Fruit fly (Drosophila melanogaster): ENCODE results near the gene CG31800.

The CG31800 gene

DNA sequence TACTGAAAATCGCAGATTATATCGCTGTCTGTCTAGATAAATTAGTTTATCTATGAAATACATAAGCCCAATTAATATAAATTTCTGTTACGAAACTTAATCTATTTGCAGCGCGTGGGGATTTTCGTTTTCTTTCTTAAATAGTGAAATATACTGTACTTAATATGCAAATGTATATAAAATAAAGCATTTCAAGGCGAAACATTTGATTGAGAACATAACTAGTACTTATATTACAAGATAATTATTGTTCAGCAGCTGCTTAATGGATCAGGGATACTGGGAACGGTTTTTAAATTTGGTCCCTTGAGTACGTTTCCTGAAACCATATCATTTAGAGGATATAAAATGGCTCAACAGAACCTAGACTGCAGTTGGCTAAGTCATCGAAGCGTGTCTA, 42.2 kb downstream of the CG31800 start, which contains the start of gene CG46465:
TSS of gene CG46465 (plus strand) at position 301 of the 400 bp plus-strand sequence.
- TF ChIP-seq Dll (optimal IDR thresholded peaks at IDR 0.05) (no peak), CG8478 (optimal IDR thresholded peaks at IDR 0.05) (no peak), pan (optimal IDR thresholded peaks at IDR 0.05) (no peak), EcR (GFP tag; optimal IDR thresholded peaks at IDR 0.05) (no peak), usp (GFP tag; optimal IDR thresholded peaks at IDR 0.05) (no peak), psq (optimal IDR thresholded peaks at IDR 0.05) (no peak)

DNA sequence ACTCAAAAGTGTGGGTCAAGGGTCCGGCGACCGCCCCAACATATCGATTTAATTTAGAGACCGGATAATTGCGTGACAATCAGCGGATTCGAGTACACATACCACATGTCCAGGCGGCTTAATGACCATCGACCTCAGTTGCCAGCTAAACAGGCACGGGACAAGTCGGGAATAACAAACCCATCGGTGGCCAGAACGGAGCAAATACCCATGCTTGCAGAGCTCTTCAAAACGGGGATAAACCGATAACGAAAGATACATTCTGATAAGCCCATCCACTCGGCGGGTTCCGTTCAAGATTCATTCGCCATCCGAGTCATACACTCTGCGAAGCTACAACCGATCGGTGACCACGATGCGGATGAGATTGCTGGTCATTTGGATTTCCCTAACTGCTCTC, 43.7 kb downstream of the CG31800 start, which contains the start of gene CG15169:
TSS of gene CG15169 (plus strand) at position 301 of the 400 bp plus-strand sequence.
- TF ChIP-seq psq (optimal IDR thresholded peaks at IDR 0.05): no peak
- TF ChIP-seq CG8478 (optimal IDR thresholded peaks at IDR 0.05): no peak
- TF ChIP-seq pan (optimal IDR thresholded peaks at IDR 0.05): no peak
- no peak for TF ChIP-seq EcR (GFP tag; optimal IDR thresholded peaks at IDR 0.05)
- no peak for TF ChIP-seq Dll (optimal IDR thresholded peaks at IDR 0.05)
- no peak for TF ChIP-seq usp (GFP tag; optimal IDR thresholded peaks at IDR 0.05)

DNA sequence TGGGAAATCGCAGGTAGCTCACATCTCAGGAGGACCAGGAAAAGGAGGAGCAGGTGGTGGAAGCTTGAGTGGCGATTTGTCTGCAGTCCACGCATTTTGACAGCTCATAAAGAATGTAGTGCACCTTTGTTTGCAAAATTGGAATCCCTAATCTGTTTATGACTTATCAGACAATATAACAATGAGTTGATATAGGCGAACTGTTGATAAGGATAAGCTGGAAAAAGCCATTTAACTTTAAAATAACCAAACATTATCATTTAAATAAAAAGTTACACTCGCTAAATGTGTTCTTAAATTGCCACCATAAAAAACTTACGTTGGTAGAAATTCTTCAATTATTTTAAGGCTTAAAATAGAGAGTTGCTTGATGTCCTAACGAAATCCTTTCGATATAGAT, 44.2 kb downstream of the CG31800 start, which contains the start of gene CG15170:
TSS of gene CG15170 (minus strand) at position 101 of the 400 bp plus-strand sequence.
- TF ChIP-seq Dll (optimal IDR thresholded peaks at IDR 0.05) (no peak), psq (optimal IDR thresholded peaks at IDR 0.05) (no peak), CG8478 (optimal IDR thresholded peaks at IDR 0.05) (no peak), pan (optimal IDR thresholded peaks at IDR 0.05) (no peak), EcR (GFP tag; optimal IDR thresholded peaks at IDR 0.05) (no peak), usp (GFP tag; optimal IDR thresholded peaks at IDR 0.05) (no peak)

DNA sequence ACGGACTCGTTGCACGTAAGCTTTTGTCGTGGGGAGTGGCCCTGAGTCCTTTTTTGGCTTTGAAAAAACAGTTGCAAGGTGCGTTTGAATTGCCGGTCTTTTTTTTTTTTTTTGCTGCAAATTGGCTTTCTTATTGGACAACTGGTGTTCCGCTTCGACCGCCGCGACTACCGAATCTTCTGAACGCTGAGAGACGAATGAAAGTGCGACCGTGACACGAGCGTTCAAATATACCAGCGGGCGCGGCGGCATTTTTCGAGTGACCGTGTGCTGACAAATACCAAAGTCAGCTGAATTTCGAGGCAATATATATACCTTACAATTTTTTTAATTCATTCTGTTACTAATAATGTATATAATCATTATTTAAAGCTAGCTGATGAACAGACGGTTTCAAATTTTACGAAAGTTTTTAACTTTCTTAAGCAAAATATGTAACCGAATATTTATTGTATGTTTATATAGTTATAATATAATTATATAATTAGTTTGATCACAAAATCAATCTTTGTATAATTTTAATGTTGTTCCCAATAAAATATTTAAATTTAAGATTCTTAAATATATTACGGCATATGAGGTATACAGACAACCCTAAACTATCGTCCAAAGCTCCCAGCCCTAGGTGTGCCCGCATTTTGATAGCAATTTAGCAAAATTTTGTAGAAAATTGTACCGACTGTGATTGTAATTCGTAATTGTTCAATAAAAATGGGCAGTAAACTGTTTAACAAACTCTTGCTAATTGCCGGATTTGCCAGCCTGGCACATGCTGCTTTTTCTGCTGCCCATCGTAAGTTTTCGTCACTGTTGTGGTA, 47.1 kb downstream of the CG31800 start, which contains the start of the genes Swip-1 and EMC5:
TSS of gene Swip-1 (minus strand) at position 203 of the 818 bp plus-strand sequence.
TSS of gene EMC5 (plus strand) at position 630 of the 818 bp plus-strand sequence.
- no peak for TF ChIP-seq EcR (GFP tag; optimal IDR thresholded peaks at IDR 0.05)
- TF ChIP-seq pan (optimal IDR thresholded peaks at IDR 0.05): no peak
- TF ChIP-seq usp (GFP tag; optimal IDR thresholded peaks at IDR 0.05): no peak
- TF ChIP-seq CG8478 (optimal IDR thresholded peaks at IDR 0.05): no peak
- TF ChIP-seq psq (optimal IDR thresholded peaks at IDR 0.05): no peak

DNA sequence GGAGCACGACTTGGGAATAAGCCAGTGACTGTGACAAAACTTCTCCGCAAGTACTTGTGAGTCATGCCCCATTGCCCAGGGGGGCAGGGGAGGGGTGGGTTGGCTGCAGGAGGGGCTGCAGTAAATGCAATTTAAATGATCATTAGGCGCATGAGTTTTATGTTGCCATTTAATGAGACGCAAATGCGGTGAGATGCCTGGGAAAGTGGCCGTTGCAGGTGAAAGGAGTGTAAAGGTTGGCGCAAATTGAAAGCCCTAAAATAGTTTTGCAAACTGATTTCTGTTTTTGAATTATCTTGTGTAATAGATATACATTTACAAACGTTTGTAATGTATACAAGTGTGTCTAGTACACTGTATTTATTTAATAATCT, 48.3 kb downstream of the CG31800 start:
- TF ChIP-seq psq (optimal IDR thresholded peaks at IDR 0.05) (no peak), EcR (GFP tag; optimal IDR thresholded peaks at IDR 0.05) (no peak), pan (optimal IDR thresholded peaks at IDR 0.05) (no peak), usp (GFP tag; optimal IDR thresholded peaks at IDR 0.05) (no peak), CG8478 (optimal IDR thresholded peaks at IDR 0.05) (no peak), Dll (optimal IDR thresholded peaks at IDR 0.05) (no peak)

DNA sequence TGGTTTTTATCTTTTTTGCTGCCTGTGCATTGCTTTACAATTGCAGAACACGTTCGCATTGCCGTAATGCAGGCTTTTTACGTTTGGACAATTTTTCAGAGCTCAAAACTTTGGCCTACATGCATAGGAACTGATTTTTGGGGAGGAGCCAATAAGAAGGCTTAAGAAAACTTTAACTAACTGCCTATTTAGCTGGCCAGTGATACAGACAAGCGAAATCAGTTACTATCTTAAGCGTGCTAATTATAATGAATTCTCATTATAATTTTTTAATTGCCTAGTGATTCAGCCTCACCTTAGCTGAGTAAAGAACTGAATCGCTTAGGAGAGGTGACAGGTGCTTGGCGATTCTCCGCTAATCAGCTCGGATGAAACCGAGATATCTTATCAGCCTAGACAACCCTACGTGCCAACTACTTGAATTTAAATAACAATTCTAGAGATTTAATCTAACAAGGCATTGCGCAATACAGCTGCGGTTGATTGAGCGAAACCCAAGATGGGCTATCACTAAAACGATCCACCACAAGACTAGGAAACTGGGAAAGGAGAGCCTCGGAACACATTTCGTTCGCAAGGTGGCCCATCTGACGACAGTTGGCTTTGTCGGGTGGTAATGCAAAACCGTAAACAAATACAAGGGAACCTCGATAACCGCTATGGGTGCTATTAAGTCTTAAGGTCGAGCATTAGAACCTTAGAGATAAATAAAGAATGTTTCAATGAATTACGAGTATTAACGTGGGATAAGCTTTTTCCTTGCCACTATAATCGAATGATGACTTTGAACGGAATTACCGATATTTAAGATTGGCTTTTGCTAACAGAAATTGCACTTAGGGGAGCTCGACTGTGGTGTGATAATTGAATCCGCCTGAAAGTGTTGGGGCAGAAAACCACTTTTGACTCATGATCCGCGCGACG, 48.9 kb downstream of the CG31800 start:
- TF ChIP-seq EcR (GFP tag; optimal IDR thresholded peaks at IDR 0.05) (no peak), usp (GFP tag; optimal IDR thresholded peaks at IDR 0.05) (no peak), Dll (optimal IDR thresholded peaks at IDR 0.05) (no peak), psq (optimal IDR thresholded peaks at IDR 0.05) (no peak), pan (optimal IDR thresholded peaks at IDR 0.05) (no peak), CG8478 (optimal IDR thresholded peaks at IDR 0.05) (no peak)

DNA sequence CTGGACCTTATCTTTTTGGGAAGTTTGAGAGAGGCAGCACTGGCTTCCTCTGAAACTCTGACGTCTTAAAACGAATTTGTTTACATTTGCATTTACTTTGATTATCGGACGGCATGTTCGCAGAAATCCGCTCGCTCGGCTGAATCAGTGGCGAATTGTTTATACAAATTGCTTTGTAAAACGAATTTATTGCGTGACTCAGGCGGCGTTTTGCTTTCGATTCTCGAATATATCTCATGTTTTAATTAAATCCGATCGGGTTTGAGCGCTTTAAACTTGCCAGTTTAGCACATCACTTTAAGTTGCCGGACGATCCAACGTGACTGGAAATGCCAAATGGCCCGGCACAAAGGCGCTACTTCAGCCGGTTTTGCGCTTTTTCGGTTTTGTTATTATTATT, 50.2 kb downstream of the CG31800 start:
- TF ChIP-seq usp (GFP tag; optimal IDR thresholded peaks at IDR 0.05) (no peak), pan (optimal IDR thresholded peaks at IDR 0.05) (no peak), Dll (optimal IDR thresholded peaks at IDR 0.05) (no peak), EcR (GFP tag; optimal IDR thresholded peaks at IDR 0.05) (no peak), CG8478 (optimal IDR thresholded peaks at IDR 0.05) (no peak), psq (optimal IDR thresholded peaks at IDR 0.05) (no peak)
